Worm (Caenorhabditis elegans): ENCODE data around the gene T11F9.1.
A peak's percentile ranks its signal among the peaks of the same experiment; 100 is the strongest.

- TF ChIP-seq lsy-2 (tag; optimal IDR thresholded peaks at IDR 0.05), result peak in 1 of 2 experiments; percentile 24
- TF ChIP-seq nhr-28 (tag; optimal IDR thresholded peaks at IDR 0.05), result no peak
- TF ChIP-seq xbp-1 (tag; optimal IDR thresholded peaks at IDR 0.05), result peak; percentile 48
- TF ChIP-seq lin-39 (tag; optimal IDR thresholded peaks at IDR 0.05), result no peak
Measured at ce11 chrV:11503081-11503751, 43.9 kb downstream of the T11F9.1 start, which contains the start of gene C55A6.12.

Data from whole organism, L1 larva.